Worm (Caenorhabditis elegans) whole organism, mixed stage, embryonic: Measurements from ENCODE around the gene ruvb-1.
"Not testable (repeated sequence)": the region's sequence is repeated elsewhere in the genome, so short reads cannot be mapped to it uniquely, and the experiment has no call there.

Source experiments
- lin-13 ChIP-seq: fragments of 150-350 bp; optimal IDR thresholded peaks from 2 replicates; lab custom pipeline; 2014; ENCODE audit warnings: missing biosample characterization, missing genetic modification characterization
- lsy-2 ChIP-seq: fragments of 150-350 bp; optimal IDR thresholded peaks from 2 replicates; lab custom pipeline; 2014; ENCODE audit warnings: missing biosample characterization, missing genetic modification characterization
- mls-2 ChIP-seq: sonication (generic microtip); optimal IDR thresholded peaks from 2 replicates; lab custom pipeline; 2016; ENCODE audit warnings: mild to moderate bottlenecking, missing genetic modification characterization, moderate library complexity, missing compliant biosample characterization
- snpc-4 ChIP-seq: fragments of 150-350 bp; optimal IDR thresholded peaks from 2 replicates; lab custom pipeline; 2014; ENCODE audit warnings: missing biosample characterization, missing genetic modification characterization
- sptf-1 ChIP-seq: sonication (generic microtip); optimal IDR thresholded peaks from 2 replicates; lab custom pipeline; 2017; ENCODE audit warnings: mild to moderate bottlenecking, missing genetic modification characterization, moderate library complexity, missing compliant biosample characterization
- unc-39 ChIP-seq: fragments of 150-350 bp; optimal IDR thresholded peaks from 2 replicates; lab custom pipeline; 2014; ENCODE audit warnings: missing biosample characterization, missing genetic modification characterization
- ztf-11 ChIP-seq: fragments of 150-350 bp; optimal IDR thresholded peaks from 2 replicates; lab custom pipeline; 2014; ENCODE audit warnings: missing biosample characterization, missing genetic modification characterization

ce11 chrV:10004048-10004761, 23.6 kb upstream of the ruvb-1 start, which contains the start of gene uda-1:
- not testable (repeated sequence) for TF ChIP-seq ztf-11 (tag; lab: Kevin White, UChicago); snpc-4 (tag; lab: Kevin White, UChicago); sptf-1 (tag; lab: Kevin White, UChicago); lsy-2 (tag; lab: Kevin White, UChicago); lin-13; unc-39 (tag; lab: Kevin White, UChicago); mls-2
